Fruit fly (Drosophila melanogaster) whole organism, wandering third instar larva: Measurements from ENCODE around the gene firl.
A peak's percentile ranks its signal among the peaks of the same experiment; 100 is the strongest.

Source experiments
- GATAd ChIP-seq: sonication (Bioruptor generic); optimal IDR thresholded peaks from 2 replicates; lab custom pipeline; 2016; ENCODE audit warnings: missing biosample characterization, missing genetic modification characterization
- Hr78 ChIP-seq: fragments of >200 bp; optimal IDR thresholded peaks from 2 replicates; lab custom pipeline; 2017; ENCODE audit warnings: missing biosample characterization, missing genetic modification characterization
- Jra ChIP-seq: sonication (Bioruptor generic); optimal IDR thresholded peaks from 2 replicates; lab custom pipeline; 2016; ENCODE audit warnings: missing biosample characterization, missing genetic modification characterization
- N ChIP-seq: fragments of >200 bp; optimal IDR thresholded peaks from 2 replicates; lab custom pipeline; 2018; ENCODE audit warnings: missing biosample characterization, missing external identifiers, missing genetic modification characterization
- OdsH ChIP-seq: fragments of 200-800 bp; sonication (Bioruptor generic); optimal IDR thresholded peaks from 2 replicates; lab custom pipeline; 2016; ENCODE audit warnings: missing biosample characterization, mild to moderate bottlenecking, missing genetic modification characterization
- dmrt93B ChIP-seq: fragments of 200-800 bp; sonication (Bioruptor generic); optimal IDR thresholded peaks from 2 replicates; lab custom pipeline; 2018; ENCODE audit warnings: missing biosample characterization, mild to moderate bottlenecking, missing genetic modification characterization
- fru ChIP-seq: fragments of 200-800 bp; sonication (Bioruptor generic); optimal IDR thresholded peaks from 3 replicates; lab custom pipeline; 2016; ENCODE audit warnings: missing biosample characterization, mild to moderate bottlenecking, missing genetic modification characterization
- lola ChIP-seq: fragments of >200 bp; optimal IDR thresholded peaks from 2 replicates; lab custom pipeline; 2017; ENCODE audit warnings: missing biosample characterization, missing genetic modification characterization
- pan ChIP-seq: fragments of >200 bp; optimal IDR thresholded peaks from 2 replicates; lab custom pipeline; 2017
- psq ChIP-seq: fragments of 200-800 bp; sonication (Bioruptor generic); optimal IDR thresholded peaks from 3 replicates; lab custom pipeline; 2017; ENCODE audit warnings: missing biosample characterization, mild to moderate bottlenecking, missing genetic modification characterization, moderate library complexity

- TF ChIP-seq dmrt93B (GFP tag; lab: Kevin White, UChicago) (no peak), Hr78 (GFP tag; lab: Kevin White, UChicago) (no peak), N (GFP tag; lab: Kevin White, UChicago) (no peak), Jra (no peak), OdsH (GFP tag; lab: Kevin White, UChicago) (peak; percentile 49), psq (GFP tag; lab: Kevin White, UChicago) (peak; percentile 46), lola (GFP tag; lab: Kevin White, UChicago) (no peak), fru (GFP tag; lab: Kevin White, UChicago) (peak; percentile 87), pan (lab: Kevin White, UChicago) (no peak), GATAd (GFP tag; lab: Kevin White, UChicago) (no peak)
These were observed 46.5 kb upstream of the firl start for dm6 chr2L:12112943-12113557.
